Fruit fly (Drosophila melanogaster) whole organism, embryonic: Measurements from ENCODE around the gene pico.

Experiments used
- Atf6 ChIP-seq: fragments of 200-800 bp; sonication (Bioruptor generic); IDR thresholded peaks from 2 replicates; pipeline ENCODE4 v1.3.6; 2022; ENCODE audit warnings: missing biosample characterization, missing genetic modification characterization
- Bgb ChIP-seq: fragments of 200-800 bp; sonication (Bioruptor generic); IDR thresholded peaks from 2 replicates; pipeline ENCODE4 v1.3.6; 2022; ENCODE audit warnings: missing biosample characterization, missing genetic modification characterization; ENCODE audit not compliant: partially characterized antibody
- CG10209 ChIP-seq: fragments of 200-800 bp; sonication (Bioruptor generic); optimal IDR thresholded peaks from 3 replicates; lab custom pipeline; 2017; ENCODE audit warnings: missing biosample characterization, mild to moderate bottlenecking, missing genetic modification characterization, missing genetic modification reagents
- CG10431 ChIP-seq: fragments of 200-800 bp; sonication (Bioruptor generic); optimal IDR thresholded peaks from 3 replicates; lab custom pipeline; 2018; ENCODE audit warnings: missing biosample characterization, mild to moderate bottlenecking, missing genetic modification characterization
- CG10543 ChIP-seq: fragments of 200-800 bp; sonication (Bioruptor generic); optimal IDR thresholded peaks from 3 replicates; lab custom pipeline; 2017; ENCODE audit warnings: missing biosample characterization, mild to moderate bottlenecking, missing genetic modification characterization, moderate library complexity
- CG11456 ChIP-seq: fragments of 200-800 bp; sonication (Bioruptor generic); IDR thresholded peaks from 3 replicates; pipeline ENCODE4 v1.3.6; 2022; ENCODE audit warnings: missing biosample characterization, missing genetic modification characterization
- CG11560 ChIP-seq: fragments of 200-800 bp; sonication (Bioruptor generic); IDR thresholded peaks from 3 replicates; pipeline ENCODE4 v1.3.6; 2022; ENCODE audit warnings: missing biosample characterization, missing genetic modification characterization
- CG12236 ChIP-seq: fragments of 200-800 bp; sonication (Bioruptor generic); optimal IDR thresholded peaks from 2 replicates; lab custom pipeline; 2016; ENCODE audit warnings: missing biosample characterization, missing genetic modification characterization
- CG1233 ChIP-seq: fragments of 200-800 bp; sonication (Bioruptor generic); optimal IDR thresholded peaks from 4 replicates; lab custom pipeline; 2018; ENCODE audit warnings: missing biosample characterization, mild to moderate bottlenecking, missing genetic modification characterization
- CG12744 ChIP-seq: fragments of 200-800 bp; sonication (Bioruptor generic); optimal IDR thresholded peaks from 2 replicates; lab custom pipeline; 2016; ENCODE audit warnings: missing biosample characterization, missing genetic modification characterization
- CG14014 ChIP-seq: fragments of 200-800 bp; sonication (Bioruptor generic); IDR thresholded peaks from 2 replicates; pipeline ENCODE4 v1.3.6; 2022; ENCODE audit warnings: missing biosample characterization, missing genetic modification characterization
- CG14965 ChIP-seq: fragments of 200-800 bp; sonication (Bioruptor generic); optimal IDR thresholded peaks from 2 replicates; lab custom pipeline; 2016; ENCODE audit warnings: missing biosample characterization, missing genetic modification characterization, borderline replicate concordance
- CG16863 ChIP-seq: fragments of 200-800 bp; sonication (Bioruptor generic); optimal IDR thresholded peaks from 3 replicates; lab custom pipeline; 2016; ENCODE audit warnings: missing biosample characterization, missing genetic modification characterization
- CG17186 ChIP-seq: fragments of 200-800 bp; sonication (Bioruptor generic); optimal IDR thresholded peaks from 3 replicates; lab custom pipeline; 2017; ENCODE audit warnings: missing biosample characterization, missing genetic modification reagents, missing genetic modification characterization
- CG17829 ChIP-seq: fragments of 200-800 bp; optimal IDR thresholded peaks from 2 replicates; lab custom pipeline; 2019; ENCODE audit warnings: missing biosample characterization, mild to moderate bottlenecking, missing genetic modification characterization, moderate library complexity
- CG18011 ChIP-seq: fragments of 200-800 bp; sonication (Bioruptor generic); optimal IDR thresholded peaks from 2 replicates; lab custom pipeline; 2017; ENCODE audit warnings: missing biosample characterization, missing genetic modification characterization, mild to moderate bottlenecking, moderate library complexity, missing genotype
- CG18599 ChIP-seq: fragments of 200-800 bp; sonication (Bioruptor generic); optimal IDR thresholded peaks from 3 replicates; lab custom pipeline; 2017; ENCODE audit warnings: missing biosample characterization, missing genetic modification characterization, mild to moderate bottlenecking, moderate library complexity, missing genetic modification reagents
- CG2120 ChIP-seq: fragments of 200-800 bp; sonication (Bioruptor generic); optimal IDR thresholded peaks from 3 replicates; lab custom pipeline; 2016; ENCODE audit warnings: missing biosample characterization, missing genetic modification characterization
- CG2199 ChIP-seq: fragments of 200-800 bp; sonication (Bioruptor generic); IDR thresholded peaks from 3 replicates; pipeline ENCODE4 v1.3.6; 2022; ENCODE audit warnings: missing biosample characterization, missing genetic modification characterization
- CG32532 ChIP-seq: fragments of 200-800 bp; sonication (Bioruptor generic); IDR thresholded peaks from 2 replicates; pipeline ENCODE4 v1.3.6; 2022; ENCODE audit warnings: missing biosample characterization, missing genetic modification characterization
- CG3847 ChIP-seq: fragments of 200-800 bp; sonication (Bioruptor generic); IDR thresholded peaks from 2 replicates; pipeline ENCODE4 v1.3.6; 2022; ENCODE audit warnings: missing biosample characterization, missing genetic modification characterization
- Chrac-16 ChIP-seq: fragments of 200-800 bp; sonication (Bioruptor generic); optimal IDR thresholded peaks from 3 replicates; lab custom pipeline; 2016; ENCODE audit warnings: missing biosample characterization, missing genetic modification characterization
- CoRest ChIP-seq: fragments of 200-800 bp; sonication (Bioruptor generic); optimal IDR thresholded peaks from 3 replicates; lab custom pipeline; 2018; ENCODE audit warnings: missing biosample characterization, mild to moderate bottlenecking, missing genetic modification characterization, moderate library complexity
- Dek ChIP-seq: fragments of 200-800 bp; sonication (Bioruptor generic); optimal IDR thresholded peaks from 3 replicates; lab custom pipeline; 2019; ENCODE audit warnings: missing biosample characterization, mild to moderate bottlenecking, missing genetic modification characterization, moderate library complexity
- Dll ChIP-seq: fragments of 200-800 bp; sonication (Bioruptor generic); IDR thresholded peaks from 4 replicates; pipeline ENCODE4 v1.3.6; 2022; ENCODE audit warnings: missing biosample characterization, missing genetic modification characterization; ENCODE audit not compliant: partially characterized antibody
- Dp ChIP-seq: fragments of 200-800 bp; sonication (Bioruptor generic); optimal IDR thresholded peaks from 2 replicates; lab custom pipeline; 2018; ENCODE audit warnings: missing biosample characterization, mild to moderate bottlenecking, missing genetic modification characterization, moderate library complexity
- E2f2 ChIP-seq: fragments of 200-800 bp; sonication (Bioruptor generic); IDR thresholded peaks from 2 replicates; pipeline ENCODE4 v1.3.6; 2022; ENCODE audit warnings: missing biosample characterization, missing genetic modification characterization
- Ets97D ChIP-seq: fragments of 200-800 bp; sonication (Bioruptor generic); optimal IDR thresholded peaks from 3 replicates; lab custom pipeline; 2016; ENCODE audit warnings: missing biosample characterization, missing genetic modification characterization
- HLH4C ChIP-seq: fragments of 200-800 bp; sonication (Bioruptor generic); IDR thresholded peaks from 3 replicates; pipeline ENCODE4 v1.3.6; 2022; ENCODE audit warnings: missing biosample characterization, missing genetic modification characterization; ENCODE audit not compliant: partially characterized antibody
- Hr51 ChIP-seq, 2 experiments: fragments of 200-800 bp; sonication (Bioruptor generic); optimal IDR thresholded peaks; 2 replicates in 1 of 2; 3 replicates in 1 of 2; lab custom pipeline; 2016 to 2018; ENCODE audit warnings: missing biosample characterization in 2 of 2, missing genetic modification characterization in 2 of 2, mild to moderate bottlenecking in 1 of 2, moderate library complexity in 1 of 2
- Hsf ChIP-seq: fragments of 200-800 bp; sonication (Bioruptor generic); optimal IDR thresholded peaks from 3 replicates; lab custom pipeline; 2016; ENCODE audit warnings: missing biosample characterization, missing genetic modification characterization
- Mad ChIP-seq: fragments of 200-800 bp; sonication (Bioruptor generic); optimal IDR thresholded peaks from 2 replicates; lab custom pipeline; 2016; ENCODE audit warnings: missing biosample characterization, missing genetic modification characterization
- NK7.1 ChIP-seq: fragments of 200-800 bp; sonication (Bioruptor generic); optimal IDR thresholded peaks from 3 replicates; lab custom pipeline; 2016; ENCODE audit warnings: missing biosample characterization, missing genetic modification characterization
- Nf-YA ChIP-seq: fragments of 200-800 bp; sonication (Bioruptor generic); IDR thresholded peaks from 2 replicates; pipeline ENCODE4 v1.3.6; 2022; ENCODE audit warnings: missing biosample characterization, missing genetic modification characterization
- bbx ChIP-seq: fragments of 200-800 bp; sonication (Bioruptor generic); IDR thresholded peaks from 2 replicates; pipeline ENCODE4 v1.3.6; 2022; ENCODE audit warnings: missing biosample characterization, missing genetic modification characterization; ENCODE audit not compliant: partially characterized antibody
- dmrt11E ChIP-seq: fragments of 200-800 bp; sonication (Bioruptor generic); optimal IDR thresholded peaks from 3 replicates; lab custom pipeline; 2018; ENCODE audit warnings: missing biosample characterization, mild to moderate bottlenecking, missing genetic modification characterization, moderate library complexity
- fd64A ChIP-seq: fragments of 200-800 bp; sonication (Bioruptor generic); optimal IDR thresholded peaks from 3 replicates; lab custom pipeline; 2018; ENCODE audit warnings: missing biosample characterization, mild to moderate bottlenecking, missing genetic modification characterization
- grau ChIP-seq: fragments of 200-800 bp; optimal IDR thresholded peaks from 3 replicates; lab custom pipeline; 2019; ENCODE audit warnings: missing biosample characterization, mild to moderate bottlenecking, missing genetic modification characterization, moderate library complexity
- gsb ChIP-seq: fragments of 200-800 bp; sonication (Bioruptor generic); IDR thresholded peaks from 2 replicates; pipeline ENCODE4 v1.3.6; 2022; ENCODE audit warnings: missing biosample characterization, missing genetic modification characterization
- hbn ChIP-seq: fragments of 200-800 bp; sonication (Bioruptor generic); IDR thresholded peaks from 2 replicates; pipeline ENCODE4 v1.3.6; 2022; ENCODE audit warnings: missing biosample characterization, missing genetic modification characterization; ENCODE audit not compliant: partially characterized antibody
- ken ChIP-seq: fragments of 200-800 bp; sonication (Bioruptor generic); IDR thresholded peaks from 3 replicates; pipeline ENCODE4 v1.3.6; 2022; ENCODE audit warnings: missing biosample characterization, missing genetic modification characterization
- nau ChIP-seq: fragments of 200-800 bp; sonication (Bioruptor generic); optimal IDR thresholded peaks from 3 replicates; lab custom pipeline; 2017; ENCODE audit warnings: missing biosample characterization, mild to moderate bottlenecking, missing genetic modification characterization, missing genetic modification reagents
- phol ChIP-seq: fragments of 200-800 bp; sonication (Bioruptor generic); optimal IDR thresholded peaks from 3 replicates; lab custom pipeline; 2018; ENCODE audit warnings: missing biosample characterization, mild to moderate bottlenecking, missing genetic modification characterization, moderate library complexity
- repo ChIP-seq: fragments of 200-800 bp; sonication (Bioruptor generic); optimal IDR thresholded peaks from 2 replicates; lab custom pipeline; 2016; ENCODE audit warnings: missing biosample characterization, missing genetic modification characterization
- stwl ChIP-seq: fragments of 200-800 bp; sonication (Bioruptor generic); optimal IDR thresholded peaks from 3 replicates; lab custom pipeline; 2018; ENCODE audit warnings: missing biosample characterization, mild to moderate bottlenecking, missing genetic modification characterization, moderate library complexity
- unc-4 ChIP-seq: fragments of 200-800 bp; sonication (Bioruptor generic); IDR thresholded peaks from 2 replicates; pipeline ENCODE4 v1.3.6; 2022; ENCODE audit warnings: missing biosample characterization, missing genetic modification characterization; ENCODE audit not compliant: partially characterized antibody
- wek ChIP-seq: fragments of 200-800 bp; sonication (Bioruptor generic); optimal IDR thresholded peaks from 3 replicates; lab custom pipeline; 2018; ENCODE audit warnings: missing biosample characterization, mild to moderate bottlenecking, missing genetic modification characterization, moderate library complexity
- z ChIP-seq: fragments of 200-800 bp; sonication (Bioruptor generic); IDR thresholded peaks from 3 replicates; pipeline ENCODE4 v1.3.6; 2022; ENCODE audit warnings: missing biosample characterization, missing genetic modification characterization
- zen2 ChIP-seq: fragments of 200-800 bp; sonication (Bioruptor generic); IDR thresholded peaks from 3 replicates; pipeline ENCODE4 v1.3.6; 2022; ENCODE audit warnings: missing biosample characterization, missing genetic modification characterization; ENCODE audit not compliant: partially characterized antibody
- zfh2 ChIP-seq: fragments of 200-800 bp; sonication (Bioruptor generic); optimal IDR thresholded peaks from 2 replicates; lab custom pipeline; 2016; ENCODE audit warnings: missing biosample characterization, missing genetic modification characterization

The pico gene

DNA sequence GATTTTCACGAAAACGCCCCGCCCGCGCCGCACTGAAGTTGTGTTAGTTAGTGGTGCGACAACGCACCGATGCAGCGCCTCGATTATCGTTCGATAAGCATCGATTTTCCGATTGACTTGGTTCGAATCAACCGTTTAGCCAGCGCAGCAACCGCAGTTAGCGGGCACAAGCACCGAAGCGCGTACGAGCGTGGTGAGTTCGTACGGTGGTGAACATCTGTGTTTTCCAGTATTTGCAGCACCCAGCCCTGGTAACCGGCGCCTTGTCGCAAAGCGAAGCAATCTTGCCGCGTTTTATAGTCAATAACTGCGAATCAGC lies at the start of gene pico, which contains the start of gene Nup205 (continued):
- peak; percentile 78 for TF ChIP-seq unc-4 (GFP tag; lab: Robert Waterston, UW)
- peak; percentile 75 for TF ChIP-seq HLH4C (GFP tag; lab: Robert Waterston, UW)
- peak; percentile 77 for TF ChIP-seq Dll (GFP tag; lab: Robert Waterston, UW)
- TF ChIP-seq CG10431 (GFP tag; lab: Kevin White, UChicago): no peak
- peak; percentile 77 for TF ChIP-seq E2f2 (GFP tag; lab: Robert Waterston, UW)
- peak; percentile 38 for TF ChIP-seq Mad
- TF ChIP-seq CG18599: peak; percentile 53
- TF ChIP-seq CG2199 (GFP tag; lab: Robert Waterston, UW): 0 out of 3 replicates have a peak, but pooled peaks have one; percentile 57
- no peak for TF ChIP-seq CG12744 (GFP tag; lab: Kevin White, UChicago)
- no peak for TF ChIP-seq Dek (tag; lab: Kevin White, UChicago)
- peak; percentile 72 for TF ChIP-seq Dp
- TF ChIP-seq nau (GFP tag; lab: Kevin White, UChicago): no peak
- no peak for TF ChIP-seq dmrt11E (tag; lab: Kevin White, UChicago)
- no peak for TF ChIP-seq Nf-YA
- peak; percentile 6 for TF ChIP-seq Hsf (GFP tag; lab: Kevin White, UChicago)
- TF ChIP-seq repo (GFP tag; lab: Kevin White, UChicago): peak; percentile 12
- TF ChIP-seq Bgb (GFP tag; lab: Robert Waterston, UW): peak; percentile 92
- peak; percentile 20 for TF ChIP-seq wek (GFP tag; lab: Kevin White, UChicago)
- peak; percentile 44 for TF ChIP-seq CG10543 (GFP tag; lab: Kevin White, UChicago)
- TF ChIP-seq CG12236 (GFP tag; lab: Kevin White, UChicago): peak; percentile 6
- no peak for TF ChIP-seq CG14965 (GFP tag; lab: Kevin White, UChicago)
- peak in 1 of 2 experiments; percentile 60 for TF ChIP-seq Hr51 (GFP tag; optimal IDR thresholded peaks at IDR 0.05; lab: Kevin White, UChicago)
- TF ChIP-seq grau (tag; lab: Kevin White, UChicago): no peak
- no peak for TF ChIP-seq fd64A (GFP tag; lab: Kevin White, UChicago)
- TF ChIP-seq CG10209 (GFP tag; lab: Kevin White, UChicago): no peak
- peak; percentile 64 for TF ChIP-seq hbn (GFP tag; lab: Robert Waterston, UW)
- no peak for TF ChIP-seq gsb (GFP tag; lab: Robert Waterston, UW)
- 0 out of 3 replicates have a peak, but pooled peaks have one; percentile 45 for TF ChIP-seq CG11456 (GFP tag; lab: Robert Waterston, UW)
- TF ChIP-seq CG18011 (GFP tag; lab: Kevin White, UChicago): peak; percentile 5
- TF ChIP-seq CG1233 (GFP tag; lab: Kevin White, UChicago): no peak
- peak; percentile 52; the same call in 1 of the 2 replicates for TF ChIP-seq CG3847
- TF ChIP-seq CG32532 (GFP tag; lab: Robert Waterston, UW): 0 out of 2 replicates have a peak, but pooled peaks have one; percentile 31
- peak; percentile 63 for TF ChIP-seq zen2 (GFP tag; lab: Robert Waterston, UW)
- TF ChIP-seq ken (GFP tag; lab: Robert Waterston, UW): no peak
- TF ChIP-seq CG17186 (GFP tag; lab: Kevin White, UChicago): peak; percentile 95
- no peak for TF ChIP-seq z (GFP tag; lab: Robert Waterston, UW)
- peak; percentile 69 for TF ChIP-seq stwl
- peak; percentile 3 for TF ChIP-seq Chrac-16 (GFP tag; lab: Kevin White, UChicago)
- TF ChIP-seq zfh2 (GFP tag; lab: Kevin White, UChicago): peak; percentile 39
- TF ChIP-seq CoRest: peak; percentile 46
- 0 out of 2 replicates have a peak, but pooled peaks have one; percentile 17 for TF ChIP-seq Atf6
- TF ChIP-seq CG11560 (tag; lab: Robert Waterston, UW): peak; percentile 80
- 0 out of 2 replicates have a peak, but pooled peaks have one; percentile 10 for TF ChIP-seq CG14014
- peak; percentile 63 for TF ChIP-seq CG16863 (GFP tag; lab: Kevin White, UChicago)
- peak; percentile 45 for TF ChIP-seq phol (tag; lab: Kevin White, UChicago)
- TF ChIP-seq NK7.1: no peak
- TF ChIP-seq CG17829 (tag; lab: Kevin White, UChicago): peak; percentile 56
- peak; percentile 92 for TF ChIP-seq Ets97D (GFP tag; lab: Kevin White, UChicago)
- TF ChIP-seq bbx (GFP tag; lab: Robert Waterston, UW): peak; percentile 85
- peak; percentile 54 for TF ChIP-seq CG2120 (GFP tag; lab: Kevin White, UChicago)
